Worm (Caenorhabditis elegans) whole organism, midembryonic: ENCODE results near the gene srx-58.

Experiments
- T22C8.4 ChIP-seq: fragments of 200-800 bp; sonication (Bioruptor generic); IDR thresholded peaks from 2 replicates; pipeline ENCODE4 v1.3.6; 2022; ENCODE audit warnings: missing genetic modification characterization, missing compliant biosample characterization
- cog-1 ChIP-seq: sonication (generic microtip); optimal IDR thresholded peaks from 2 replicates; lab custom pipeline; 2016; ENCODE audit warnings: missing genetic modification characterization, missing compliant biosample characterization
- flt-1 ChIP-seq: fragments of 200-800 bp; sonication (Bioruptor generic); IDR thresholded peaks from 2 replicates; pipeline ENCODE4 v1.3.6; 2022; ENCODE audit warnings: missing genetic modification characterization, missing compliant biosample characterization
- klf-2 ChIP-seq: fragments of 200-800 bp; sonication (Bioruptor generic); conservative IDR thresholded peaks from 2 replicates; pipeline ENCODE4 v1.3.6; 2022; ENCODE audit warnings: missing genetic modification reagents, missing genetic modification characterization, missing compliant biosample characterization
- med-1 ChIP-seq: sonication (generic microtip); optimal IDR thresholded peaks from 2 replicates; lab custom pipeline; 2017; ENCODE audit warnings: missing genetic modification characterization, mild to moderate bottlenecking, missing compliant biosample characterization, antibody characterized with exemption, missing genetic modification reagents; ENCODE audit not compliant: insufficient read depth
- ref-1 ChIP-seq: fragments of 200-800 bp; sonication (Bioruptor generic); conservative IDR thresholded peaks from 2 replicates; pipeline ENCODE4 v1.3.6; 2022; ENCODE audit warnings: missing genetic modification reagents, missing genetic modification characterization, missing compliant biosample characterization
- tab-1 ChIP-seq: fragments of 200-800 bp; sonication (Bioruptor generic); IDR thresholded peaks from 2 replicates; pipeline ENCODE4 v1.3.6; 2022; ENCODE audit warnings: missing genetic modification characterization, missing compliant biosample characterization
- ztf-23 ChIP-seq: fragments of 200-800 bp; sonication (Bioruptor generic); IDR thresholded peaks from 2 replicates; pipeline ENCODE4 v1.3.6; 2022; ENCODE audit warnings: missing genetic modification reagents, missing genetic modification characterization, missing compliant biosample characterization
- ztf-29 ChIP-seq: fragments of 200-800 bp; sonication (Bioruptor generic); IDR thresholded peaks from 2 replicates; pipeline ENCODE4 v1.3.6; 2022; ENCODE audit warnings: missing genetic modification reagents, missing genetic modification characterization, missing compliant biosample characterization

srx-58 gene

ce11 chrV:15380857-15381256, 28.4 kb downstream of the srx-58 start, which contains the start of gene dhs-23:
TSS of gene dhs-23 (plus strand) at chrV:15381219.
- no peak for TF ChIP-seq ztf-29 (GFP tag; lab: Robert Waterston, UW)

- TF ChIP-seq flt-1 (GFP tag; lab: Robert Waterston, UW) (no peak), tab-1 (GFP tag; lab: Robert Waterston, UW) (no peak), cog-1 (no peak), ref-1 (GFP tag; lab: Robert Waterston, UW) (no peak), ztf-23 (GFP tag; lab: Robert Waterston, UW) (no peak), klf-2 (no peak)
Observed at ce11 chrV:15383739-15384138, 31.3 kb downstream of the srx-58 start, which contains the start of gene str-88. TSS of gene str-88 (minus strand) at chrV:15383839.

ce11 chrV:15384733-15385132, 32.3 kb downstream of the srx-58 start, which contains the start of gene str-102:
TSS of gene str-102 (plus strand) at chrV:15385033.
- no peak for TF ChIP-seq klf-2
- TF ChIP-seq ztf-23 (GFP tag; lab: Robert Waterston, UW) = no peak
- TF ChIP-seq flt-1 (GFP tag; lab: Robert Waterston, UW) = no peak
- TF ChIP-seq T22C8.4 (GFP tag; lab: Robert Waterston, UW) = no peak
- TF ChIP-seq tab-1 (GFP tag; lab: Robert Waterston, UW) = no peak
- TF ChIP-seq med-1 = no peak
- no peak for TF ChIP-seq ztf-29 (GFP tag; lab: Robert Waterston, UW)
- no peak for TF ChIP-seq cog-1
- TF ChIP-seq ref-1 (GFP tag; lab: Robert Waterston, UW) = no peak

ce11 chrV:15388820-15389384, 36.4 kb downstream of the srx-58 start, which contains the start of gene srh-170:
TSS of gene srh-170 (minus strand) at chrV:15388870.
- TF ChIP-seq ref-1 (GFP tag; lab: Robert Waterston, UW) (no peak), klf-2 (no peak), ztf-29 (GFP tag; lab: Robert Waterston, UW) (no peak), tab-1 (GFP tag; lab: Robert Waterston, UW) (no peak), cog-1 (no peak), med-1 (no peak), T22C8.4 (GFP tag; lab: Robert Waterston, UW) (no peak), ztf-23 (GFP tag; lab: Robert Waterston, UW) (no peak), flt-1 (GFP tag; lab: Robert Waterston, UW) (no peak)

ce11 chrV:15392064-15392463, 39.6 kb downstream of the srx-58 start:
- TF ChIP-seq klf-2 (no peak), T22C8.4 (GFP tag; lab: Robert Waterston, UW) (no peak), tab-1 (GFP tag; lab: Robert Waterston, UW) (no peak), cog-1 (no peak), med-1 (no peak), flt-1 (GFP tag; lab: Robert Waterston, UW) (no peak)

ce11 chrV:15394906-15395305, 42.4 kb downstream of the srx-58 start, which contains the start of gene T06E6.1:
TSS of gene T06E6.1 (minus strand) at chrV:15394961.
- no peak for TF ChIP-seq ref-1 (GFP tag; lab: Robert Waterston, UW)
- TF ChIP-seq flt-1 (GFP tag; lab: Robert Waterston, UW) = no peak
- TF ChIP-seq klf-2 = no peak
- no peak for TF ChIP-seq T22C8.4 (GFP tag; lab: Robert Waterston, UW)
- no peak for TF ChIP-seq ztf-23 (GFP tag; lab: Robert Waterston, UW)
- TF ChIP-seq tab-1 (GFP tag; lab: Robert Waterston, UW) = no peak
- no peak for TF ChIP-seq cog-1
- no peak for TF ChIP-seq med-1
- TF ChIP-seq ztf-29 (GFP tag; lab: Robert Waterston, UW) = no peak

ce11 chrV:15395347-15395746, 42.9 kb downstream of the srx-58 start, which contains the start of gene cyb-3:
TSS of gene cyb-3 (plus strand) at chrV:15395696.
- TF ChIP-seq ref-1 (GFP tag; lab: Robert Waterston, UW) = no peak
- no peak for TF ChIP-seq tab-1 (GFP tag; lab: Robert Waterston, UW)

- TF ChIP-seq ztf-23 (GFP tag; lab: Robert Waterston, UW) (no peak), flt-1 (GFP tag; lab: Robert Waterston, UW) (no peak), tab-1 (GFP tag; lab: Robert Waterston, UW) (no peak), ref-1 (GFP tag; lab: Robert Waterston, UW) (no peak), med-1 (no peak), ztf-29 (GFP tag; lab: Robert Waterston, UW) (no peak), klf-2 (no peak), T22C8.4 (GFP tag; lab: Robert Waterston, UW) (no peak), cog-1 (no peak)
Observed at ce11 chrV:15397139-15397538, 44.7 kb downstream of the srx-58 start.

- TF ChIP-seq T22C8.4 (GFP tag; lab: Robert Waterston, UW) = no peak
- TF ChIP-seq klf-2 = no peak
- no peak for TF ChIP-seq cog-1
- TF ChIP-seq flt-1 (GFP tag; lab: Robert Waterston, UW) = no peak
- no peak for TF ChIP-seq med-1
- TF ChIP-seq ref-1 (GFP tag; lab: Robert Waterston, UW) = no peak
Observed at ce11 chrV:15398728-15399127, 46.3 kb downstream of the srx-58 start, which contains the start of gene fbxa-199. TSS of gene fbxa-199 (minus strand) at chrV:15398828.

ce11 chrV:15399691-15400377, 47.4 kb downstream of the srx-58 start, which contains the start of the genes T06E6.15 and sri-7:
TSS of gene T06E6.15 (minus strand) at chrV:15399791.
TSS of gene sri-7 (plus strand) at chrV:15400327.
- TF ChIP-seq med-1 (no peak), tab-1 (GFP tag; lab: Robert Waterston, UW) (no peak)
